Fruit fly (Drosophila melanogaster) whole organism, pupa: ENCODE data around the gene Ctr1B.

ENCODE experiments used
- CG12605 ChIP-seq: fragments of 200-800 bp; sonication (Bioruptor generic); IDR thresholded peaks from 2 replicates; pipeline ENCODE4 v1.3.6; 2022; ENCODE audit warnings: missing biosample characterization, missing genetic modification characterization
- CG32121 ChIP-seq: fragments of 200-800 bp; sonication (Bioruptor generic); IDR thresholded peaks from 2 replicates; pipeline ENCODE4 v1.3.6; 2022; ENCODE audit warnings: missing biosample characterization, missing genetic modification characterization
- CG8159 ChIP-seq: fragments of 200-800 bp; sonication (Bioruptor generic); optimal IDR thresholded peaks from 3 replicates; lab custom pipeline; 2018; ENCODE audit warnings: missing biosample characterization, mild to moderate bottlenecking, missing genetic modification characterization, moderate library complexity

- TF ChIP-seq CG12605 (GFP tag; lab: Robert Waterston, UW) (no peak; the same call in 1 of the 2 replicates), CG8159 (tag; lab: Kevin White, UChicago) (no peak), CG32121 (GFP tag; lab: Robert Waterston, UW) (no peak; the same call in 1 of the 2 replicates)
These were observed 35.7 kb downstream of the Ctr1B start for dm6 chr3R:8352961-8353728.
